Worm (Caenorhabditis elegans) whole organism, mixed stage, embryonic: ENCODE measurements around the gene F54A3.2.

Source experiments
- M03D4.4 ChIP-seq: sonication (generic microtip); optimal IDR thresholded peaks from 2 replicates; lab custom pipeline; 2017; ENCODE audit warnings: mild to moderate bottlenecking, missing genetic modification characterization, missing compliant biosample characterization
- bed-3 ChIP-seq: fragments of 200-800 bp; sonication (Bioruptor generic); optimal IDR thresholded peaks from 3 replicates; lab custom pipeline; 2018; ENCODE audit warnings: mild to moderate bottlenecking, missing genetic modification characterization, moderate library complexity, missing compliant biosample characterization
- blmp-1 ChIP-seq: fragments of 150-350 bp; optimal IDR thresholded peaks from 2 replicates; lab custom pipeline; 2014; ENCODE audit warnings: missing biosample characterization, missing genetic modification characterization
- ceh-39 ChIP-seq: fragments of 150-350 bp; optimal IDR thresholded peaks from 2 replicates; lab custom pipeline; 2014; ENCODE audit warnings: missing biosample characterization, missing genetic modification characterization
- ceh-83 ChIP-seq: fragments of 200-800 bp; sonication (Bioruptor generic); optimal IDR thresholded peaks from 2 replicates; lab custom pipeline; 2018; ENCODE audit warnings: mild to moderate bottlenecking, missing genetic modification characterization, missing compliant biosample characterization
- ces-1 ChIP-seq: fragments of 150-350 bp; optimal IDR thresholded peaks from 2 replicates; lab custom pipeline; 2014; ENCODE audit warnings: missing biosample characterization, missing genetic modification reagents, missing genetic modification characterization
- cnd-1 ChIP-seq: fragments of 200-800 bp; sonication (Bioruptor generic); optimal IDR thresholded peaks from 2 replicates; lab custom pipeline; 2018; ENCODE audit warnings: mild to moderate bottlenecking, missing genetic modification characterization, missing compliant biosample characterization
- drap-1 ChIP-seq: fragments of 200-800 bp; sonication (Bioruptor generic); optimal IDR thresholded peaks from 3 replicates; lab custom pipeline; 2018; ENCODE audit warnings: mild to moderate bottlenecking, missing genetic modification characterization, missing compliant biosample characterization
- elt-1 ChIP-seq: sonication (generic microtip); optimal IDR thresholded peaks from 2 replicates; lab custom pipeline; 2017; ENCODE audit warnings: missing genetic modification characterization, mild to moderate bottlenecking, missing compliant biosample characterization, antibody characterized with exemption, moderate library complexity, borderline replicate concordance; ENCODE audit not compliant: insufficient read depth
- flh-1 ChIP-seq: fragments of 200-800 bp; sonication (Bioruptor generic); optimal IDR thresholded peaks from 2 replicates; lab custom pipeline; 2018; ENCODE audit warnings: mild to moderate bottlenecking, missing genetic modification characterization, moderate library complexity, missing compliant biosample characterization
- ham-2 ChIP-seq: fragments of 200-800 bp; sonication (Bioruptor generic); optimal IDR thresholded peaks from 2 replicates; lab custom pipeline; 2018; ENCODE audit warnings: mild to moderate bottlenecking, missing genetic modification characterization, missing compliant biosample characterization
- hlh-1 ChIP-seq: fragments of 150-350 bp; optimal IDR thresholded peaks from 2 replicates; lab custom pipeline; 2014; ENCODE audit warnings: missing biosample characterization, missing genetic modification reagents, missing genetic modification characterization
- lin-13 ChIP-seq: fragments of 150-350 bp; optimal IDR thresholded peaks from 2 replicates; lab custom pipeline; 2014; ENCODE audit warnings: missing biosample characterization, missing genetic modification characterization
- lin-32 ChIP-seq: fragments of 200-800 bp; sonication (Bioruptor generic); optimal IDR thresholded peaks from 2 replicates; lab custom pipeline; 2018; ENCODE audit warnings: mild to moderate bottlenecking, missing genetic modification characterization, missing compliant biosample characterization
- lsy-2 ChIP-seq: fragments of 150-350 bp; optimal IDR thresholded peaks from 2 replicates; lab custom pipeline; 2014; ENCODE audit warnings: missing biosample characterization, missing genetic modification characterization
- mep-1 ChIP-seq: fragments of 150-350 bp; optimal IDR thresholded peaks from 2 replicates; lab custom pipeline; 2017; ENCODE audit warnings: missing biosample characterization, missing genetic modification reagents, missing genetic modification characterization, inconsistent platforms
- mls-2 ChIP-seq: sonication (generic microtip); optimal IDR thresholded peaks from 2 replicates; lab custom pipeline; 2016; ENCODE audit warnings: mild to moderate bottlenecking, missing genetic modification characterization, moderate library complexity, missing compliant biosample characterization
- nhr-12 ChIP-seq: fragments of 150-350 bp; optimal IDR thresholded peaks from 2 replicates; lab custom pipeline; 2014; ENCODE audit warnings: missing biosample characterization, missing genetic modification characterization
- nhr-2 ChIP-seq: fragments of 150-350 bp; optimal IDR thresholded peaks from 2 replicates; lab custom pipeline; 2014; ENCODE audit warnings: missing biosample characterization, missing genetic modification characterization
- nhr-237 ChIP-seq: fragments of 150-350 bp; optimal IDR thresholded peaks from 2 replicates; lab custom pipeline; 2014; ENCODE audit warnings: missing biosample characterization, missing genetic modification characterization
- nhr-28 ChIP-seq: fragments of 150-350 bp; optimal IDR thresholded peaks from 2 replicates; lab custom pipeline; 2014; ENCODE audit warnings: missing biosample characterization, missing genetic modification characterization
- nhr-76 ChIP-seq: sonication (generic microtip); optimal IDR thresholded peaks from 2 replicates; lab custom pipeline; 2017; ENCODE audit warnings: missing biosample characterization, missing genetic modification characterization
- pha-4 ChIP-seq: fragments of 150-350 bp; optimal IDR thresholded peaks from 2 replicates; lab custom pipeline; 2018; ENCODE audit warnings: missing biosample characterization, missing genetic modification reagents, missing genetic modification characterization
- sem-2 ChIP-seq: fragments of 200-800 bp; sonication (Bioruptor generic); optimal IDR thresholded peaks from 2 replicates; lab custom pipeline; 2018; ENCODE audit warnings: mild to moderate bottlenecking, missing genetic modification characterization, missing compliant biosample characterization
- snpc-4 ChIP-seq: fragments of 150-350 bp; optimal IDR thresholded peaks from 2 replicates; lab custom pipeline; 2014; ENCODE audit warnings: missing biosample characterization, missing genetic modification characterization
- sptf-1 ChIP-seq: sonication (generic microtip); optimal IDR thresholded peaks from 2 replicates; lab custom pipeline; 2017; ENCODE audit warnings: mild to moderate bottlenecking, missing genetic modification characterization, moderate library complexity, missing compliant biosample characterization
- tbx-8 ChIP-seq: fragments of 200-800 bp; sonication (Bioruptor generic); optimal IDR thresholded peaks from 2 replicates; lab custom pipeline; 2018; ENCODE audit warnings: mild to moderate bottlenecking, missing genetic modification characterization, moderate library complexity, missing compliant biosample characterization
- unc-120 ChIP-seq: sonication (generic microtip); optimal IDR thresholded peaks from 2 replicates; lab custom pipeline; 2017; ENCODE audit warnings: missing genetic modification characterization, missing compliant biosample characterization; ENCODE audit not compliant: poor library complexity, severe bottlenecking
- unc-39 ChIP-seq: fragments of 150-350 bp; optimal IDR thresholded peaks from 2 replicates; lab custom pipeline; 2014; ENCODE audit warnings: missing biosample characterization, missing genetic modification characterization
- unc-62 ChIP-seq: fragments of 150-350 bp; optimal IDR thresholded peaks from 2 replicates; lab custom pipeline; 2014; ENCODE audit warnings: missing biosample characterization, missing genetic modification reagents, missing genetic modification characterization

Gene F54A3.2

ce11 chrII:2292549-2292948 lies 49.1 kb downstream of the F54A3.2 start:
- TF ChIP-seq unc-39 (tag; lab: Kevin White, UChicago) (no peak), tbx-8 (GFP tag; lab: Kevin White, UChicago) (no peak), flh-1 (GFP tag; lab: Kevin White, UChicago) (no peak), sem-2 (GFP tag; lab: Kevin White, UChicago) (no peak), pha-4 (tag; lab: Kevin White, UChicago) (no peak), nhr-76 (tag; lab: Kevin White, UChicago) (no peak), bed-3 (GFP tag; lab: Kevin White, UChicago) (no peak), lin-32 (no peak), hlh-1 (tag; lab: Kevin White, UChicago) (no peak), mls-2 (tag; lab: Kevin White, UChicago) (no peak), drap-1 (no peak), elt-1 (tag; lab: Kevin White, UChicago) (no peak), mep-1 (no peak)

ce11 chrII:2295817-2296315 lies 52.4 kb downstream of the F54A3.2 start, which contains the start of gene fbxc-25:
Gene fbxc-25 (minus strand): TSS chrII:2296265.
- TF ChIP-seq tbx-8 (GFP tag; lab: Kevin White, UChicago) (no peak), hlh-1 (tag; lab: Kevin White, UChicago) (no peak), M03D4.4 (no peak), sem-2 (GFP tag; lab: Kevin White, UChicago) (no peak), blmp-1 (tag; lab: Kevin White, UChicago) (no peak), nhr-76 (tag; lab: Kevin White, UChicago) (no peak), unc-39 (tag; lab: Kevin White, UChicago) (no peak), lin-13 (no peak), mls-2 (tag; lab: Kevin White, UChicago) (no peak)

- TF ChIP-seq mls-2 (tag; lab: Kevin White, UChicago) (no peak), ces-1 (no peak), lsy-2 (tag; lab: Kevin White, UChicago) (no peak), ceh-83 (GFP tag; lab: Kevin White, UChicago) (no peak), sptf-1 (tag; lab: Kevin White, UChicago) (no peak), nhr-2 (tag; lab: Kevin White, UChicago) (no peak), nhr-12 (tag; lab: Kevin White, UChicago) (no peak), unc-120 (tag; lab: Kevin White, UChicago) (no peak), nhr-28 (tag; lab: Kevin White, UChicago) (no peak), flh-1 (GFP tag; lab: Kevin White, UChicago) (no peak), drap-1 (no peak), elt-1 (tag; lab: Kevin White, UChicago) (no peak)
Observed at ce11 chrII:2298742-2299141, 55.3 kb downstream of the F54A3.2 start, which contains the start of gene B0281.4. Gene B0281.4 (minus strand): TSS chrII:2298842.

ce11 chrII:2300861-2301260 lies 57.4 kb downstream of the F54A3.2 start, which contains the start of gene B0281.5:
Gene B0281.5 (minus strand): TSS chrII:2300961.
- TF ChIP-seq pha-4 (tag; lab: Kevin White, UChicago) (no peak), ceh-39 (peak; percentile 21), nhr-2 (tag; lab: Kevin White, UChicago) (peak; percentile 37)

ce11 chrII:2302330-2302729 lies 58.9 kb downstream of the F54A3.2 start, which contains the start of gene B0281.6:
Gene B0281.6 (minus strand): TSS chrII:2302430.
- TF ChIP-seq sptf-1 (tag; lab: Kevin White, UChicago) = no peak
- no peak for TF ChIP-seq blmp-1 (tag; lab: Kevin White, UChicago)
- TF ChIP-seq drap-1 = no peak
- TF ChIP-seq nhr-12 (tag; lab: Kevin White, UChicago) = no peak
- no peak for TF ChIP-seq lin-32
- no peak for TF ChIP-seq unc-120 (tag; lab: Kevin White, UChicago)
- no peak for TF ChIP-seq unc-62 (GFP tag; lab: Kevin White, UChicago)
- TF ChIP-seq snpc-4 (tag; lab: Kevin White, UChicago) = no peak
- TF ChIP-seq cnd-1 = no peak
- no peak for TF ChIP-seq ceh-83 (GFP tag; lab: Kevin White, UChicago)
- no peak for TF ChIP-seq ham-2
- no peak for TF ChIP-seq pha-4 (tag; lab: Kevin White, UChicago)
- no peak for TF ChIP-seq nhr-237 (tag; lab: Kevin White, UChicago)
- TF ChIP-seq unc-39 (tag; lab: Kevin White, UChicago) = no peak
- no peak for TF ChIP-seq mls-2 (tag; lab: Kevin White, UChicago)
- TF ChIP-seq M03D4.4 = no peak
